ENCODE assay signal across 2 fruit fly cellular contexts in genomic region chr3R:28888561-28889426, dm6.
TF ChIP-seq lines count a peak whose summit lies in the region.

No protein-coding gene starts in this region.

TF ChIP-seq in whole organism, embryonic, 481 proteins besides CTCF, POLR2A, EP300 and RAD21 (continued from another document and continues in another):
- TF ChIP-seq kni (GFP tag; optimal IDR thresholded peaks at IDR 0.05; lab: Kevin White, UChicago) (peak; percentile 78), trem (tag; optimal IDR thresholded peaks at IDR 0.05; lab: Kevin White, UChicago) (peak; percentile 54), Vsx1 (GFP tag; optimal IDR thresholded peaks at IDR 0.05; lab: Kevin White, UChicago) (no peak), Nf-YC (tag; optimal IDR thresholded peaks at IDR 0.05; lab: Kevin White, UChicago) (peak; percentile 77), Ada2b (GFP tag; IDR thresholded peaks at IDR 0.05; lab: Robert Waterston, UW) (peak; percentile 62), CG17385 (GFP tag; optimal IDR thresholded peaks at IDR 0.05; lab: Kevin White, UChicago) (peak; percentile 77), dimm (GFP tag; IDR thresholded peaks at IDR 0.05; lab: Robert Waterston, UW) (no peak), Dbx (GFP tag; IDR thresholded peaks at IDR 0.05; lab: Robert Waterston, UW) (peak; percentile 71; the same call in 2 of the 3 replicates), CG15514 (GFP tag; optimal IDR thresholded peaks at IDR 0.05; lab: Kevin White, UChicago) (peak; percentile 79), esg (GFP tag; conservative IDR thresholded peaks at IDR 0.05; lab: Robert Waterston, UW) (no peak), CG2129 (GFP tag; IDR thresholded peaks at IDR 0.05; lab: Robert Waterston, UW; ENCODE audit: partially characterized antibody) (no peak), Hey (tag; optimal IDR thresholded peaks at IDR 0.05; lab: Kevin White, UChicago) (peak; percentile 33), nom (GFP tag; optimal IDR thresholded peaks at IDR 0.05; lab: Kevin White, UChicago) (peak; percentile 75), CG9876 (GFP tag; optimal IDR thresholded peaks at IDR 0.05; lab: Kevin White, UChicago) (peak; percentile 86), CG11560 (tag; IDR thresholded peaks at IDR 0.05; lab: Robert Waterston, UW) (peak; percentile 59; the same call in 1 of the 3 replicates), Asciz (GFP tag; optimal IDR thresholded peaks at IDR 0.05; lab: Kevin White, UChicago) (peak; percentile 63), caup (GFP tag; optimal IDR thresholded peaks at IDR 0.05; lab: Kevin White, UChicago; ENCODE audit: severe bottlenecking) (peak; percentile 90), dm (GFP tag; optimal IDR thresholded peaks at IDR 0.05; lab: Kevin White, UChicago) (peak; percentile 74), CG8089 (GFP tag; optimal IDR thresholded peaks at IDR 0.05; lab: Kevin White, UChicago) (peak; percentile 83), h (optimal IDR thresholded peaks at IDR 0.05; lab: Kevin White, UChicago) (no peak), da (GFP tag; optimal IDR thresholded peaks at IDR 0.05; lab: Kevin White, UChicago) (peak; percentile 33), H15 (GFP tag; IDR thresholded peaks at IDR 0.05; lab: Robert Waterston, UW) (peak; percentile 69), klu (GFP tag; IDR thresholded peaks at IDR 0.05; lab: Robert Waterston, UW) (peak; percentile 70), Gug (GFP tag; IDR thresholded peaks at IDR 0.05; lab: Robert Waterston, UW) (peak; percentile 76; the same call in 3 of the 4 replicates), CG17361 (GFP tag; IDR thresholded peaks at IDR 0.05; lab: Robert Waterston, UW) (peak; percentile 81), Sox100B (GFP tag; optimal IDR thresholded peaks at IDR 0.05; lab: Kevin White, UChicago) (peak; percentile 71), CG8944 (GFP tag; optimal IDR thresholded peaks at IDR 0.05; lab: Kevin White, UChicago) (peak; percentile 88), grau (tag; optimal IDR thresholded peaks at IDR 0.05; lab: Kevin White, UChicago) (peak; percentile 77), CG34422 (GFP tag; IDR thresholded peaks at IDR 0.05; lab: Robert Waterston, UW) (peak; percentile 46; the same call in 1 of the 3 replicates), CG1832 (GFP tag; optimal IDR thresholded peaks at IDR 0.05; lab: Kevin White, UChicago) (no peak), Spps (tag; optimal IDR thresholded peaks at IDR 0.05; lab: Kevin White, UChicago) (no peak), cato (GFP tag; optimal IDR thresholded peaks at IDR 0.05; lab: Kevin White, UChicago; ENCODE audit: borderline replicate concordance) (peak; percentile 22), CG13123 (GFP tag; optimal IDR thresholded peaks at IDR 0.05; lab: Kevin White, UChicago) (peak; percentile 53), YL-1 (GFP tag; optimal IDR thresholded peaks at IDR 0.05; lab: Kevin White, UChicago) (peak; percentile 74), ATbp (GFP tag; optimal IDR thresholded peaks at IDR 0.05; lab: Kevin White, UChicago) (peak; percentile 57), Drgx (GFP tag; IDR thresholded peaks at IDR 0.05; lab: Robert Waterston, UW) (peak; percentile 84), sim (GFP tag; IDR thresholded peaks at IDR 0.05; lab: Robert Waterston, UW) (no peak), CG1024 (GFP tag; IDR thresholded peaks at IDR 0.05; lab: Robert Waterston, UW) (0 out of 2 replicates have a peak, but pooled peaks have one; percentile 31), seq (GFP tag; IDR thresholded peaks at IDR 0.05; lab: Robert Waterston, UW) (peak; percentile 42; the same call in 1 of the 2 replicates), Awh (GFP tag; IDR thresholded peaks at IDR 0.05; lab: Robert Waterston, UW) (no peak), CG14050 (GFP tag; IDR thresholded peaks at IDR 0.05; lab: Robert Waterston, UW) (peak; percentile 56; the same call in 2 of the 3 replicates), gsb (GFP tag; IDR thresholded peaks at IDR 0.05; lab: Robert Waterston, UW) (0 out of 2 replicates have a peak, but pooled peaks have one; percentile 35), CoRest (tag; optimal IDR thresholded peaks at IDR 0.05; lab: Kevin White, UChicago) (peak; percentile 76), tx (GFP tag; optimal IDR thresholded peaks at IDR 0.05; lab: Kevin White, UChicago) (peak; percentile 82), CG1647 (GFP tag; optimal IDR thresholded peaks at IDR 0.05; lab: Kevin White, UChicago) (peak; percentile 60), croc (GFP tag; conservative IDR thresholded peaks at IDR 0.05; lab: Robert Waterston, UW) (peak; percentile 26; the same call in 1 of the 3 replicates), CG11723 (GFP tag; optimal IDR thresholded peaks at IDR 0.05; lab: Kevin White, UChicago) (peak; percentile 71), pzg (GFP tag; optimal IDR thresholded peaks at IDR 0.05; lab: Kevin White, UChicago) (peak; percentile 61), oc (tag; optimal IDR thresholded peaks at IDR 0.05; lab: Kevin White, UChicago) (no peak), CG31365 (tag; optimal IDR thresholded peaks at IDR 0.05; lab: Kevin White, UChicago) (peak; percentile 44), CG12155 (GFP tag; optimal IDR thresholded peaks at IDR 0.05; lab: Kevin White, UChicago) (peak; percentile 82), Oaz (GFP tag; IDR thresholded peaks at IDR 0.05; lab: Robert Waterston, UW) (peak; percentile 49), her (GFP tag; optimal IDR thresholded peaks at IDR 0.05; lab: Kevin White, UChicago) (peak; percentile 87), CG13624 (GFP tag; optimal IDR thresholded peaks at IDR 0.05; lab: Kevin White, UChicago) (peak; percentile 91), CG7271 (tag; optimal IDR thresholded peaks at IDR 0.05; lab: Kevin White, UChicago) (peak; percentile 25), br (optimal IDR thresholded peaks at IDR 0.05; lab: Kevin White, UChicago) (no peak), Side (GFP tag; optimal IDR thresholded peaks at IDR 0.05; lab: Kevin White, UChicago) (peak; percentile 80), CG1792 (GFP tag; optimal IDR thresholded peaks at IDR 0.05; lab: Kevin White, UChicago) (peak; percentile 86), row (GFP tag; IDR thresholded peaks at IDR 0.05; lab: Robert Waterston, UW) (peak; percentile 80), ase (GFP tag; IDR thresholded peaks at IDR 0.05; lab: Robert Waterston, UW) (peak; percentile 54; the same call in 1 of the 3 replicates), Xrp1 (GFP tag; IDR thresholded peaks at IDR 0.05; lab: Robert Waterston, UW) (peak; percentile 77), wdn (GFP tag; IDR thresholded peaks at IDR 0.05; lab: Robert Waterston, UW) (peak; percentile 60; the same call in 1 of the 2 replicates), CG4730 (GFP tag; IDR thresholded peaks at IDR 0.05; lab: Robert Waterston, UW) (peak; percentile 42; the same call in 1 of the 2 replicates), slp2 (GFP tag; optimal IDR thresholded peaks at IDR 0.05; lab: Kevin White, UChicago) (peak; percentile 81)

TF ChIP-seq in whole organism, prepupa, 60 proteins besides CTCF, POLR2A, EP300 and RAD21 (continued from another document):
- TF ChIP-seq CG8119 (GFP tag; IDR thresholded peaks at IDR 0.05; lab: Robert Waterston, UW) (peak; percentile 54; the same call in 2 of the 3 replicates), Eip93F (GFP tag; optimal IDR thresholded peaks at IDR 0.05; lab: Kevin White, UChicago) (no peak), CG7368 (GFP tag; optimal IDR thresholded peaks at IDR 0.05; lab: Kevin White, UChicago) (peak; percentile 75), Lpt (GFP tag; optimal IDR thresholded peaks at IDR 0.05; lab: Kevin White, UChicago) (peak; percentile 55), spab (GFP tag; optimal IDR thresholded peaks at IDR 0.05; lab: Kevin White, UChicago) (peak; percentile 33), Blimp-1 (GFP tag; optimal IDR thresholded peaks at IDR 0.05; lab: Kevin White, UChicago) (peak; percentile 46), pdm3 (GFP tag; optimal IDR thresholded peaks at IDR 0.05; lab: Kevin White, UChicago) (peak; percentile 86)
